Fruit fly (Drosophila melanogaster): ENCODE results near the gene CG46468.
A peak's percentile ranks its signal among the peaks of the same experiment; 100 is the strongest.

CG46468 gene

DNA sequence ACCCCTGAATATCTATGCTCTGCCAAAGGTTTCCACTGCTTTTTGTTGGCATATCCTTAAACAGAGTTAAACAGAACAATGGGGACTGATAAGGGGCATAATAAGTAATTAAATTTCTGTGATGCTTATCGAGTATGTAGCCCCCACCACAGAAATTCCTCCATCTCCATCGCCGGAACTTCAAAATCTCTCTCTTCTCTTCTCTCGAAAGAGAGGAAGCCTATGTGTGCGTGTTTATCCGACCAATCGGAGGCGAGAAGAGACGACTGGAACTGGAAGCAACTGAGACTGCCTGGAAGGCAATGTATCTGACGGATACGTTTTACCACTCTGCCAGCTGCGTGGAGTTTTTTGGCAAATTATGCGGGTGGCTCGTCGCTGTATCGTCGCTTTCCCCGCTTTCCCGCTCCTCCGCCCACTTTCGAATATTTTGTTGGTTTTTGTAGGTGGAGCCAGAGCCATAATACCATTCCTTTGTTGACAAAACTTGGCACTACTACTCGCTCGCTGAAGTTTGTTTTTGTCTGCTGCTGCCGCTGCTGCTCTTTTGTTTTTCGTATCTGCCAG lies 42.8 kb upstream of the CG46468 start, which contains the start of gene gcm2:
Gene gcm2, plus strand, starts transcription at position 566 of the 567 bp plus-strand sequence.
- TF ChIP-seq CG12155 (GFP tag; optimal IDR thresholded peaks at IDR 0.05) (no peak), lov (optimal IDR thresholded peaks at IDR 0.05) (no peak), lov (GFP tag; IDR thresholded peaks at IDR 0.05) (0 out of 3 replicates have a peak, but pooled peaks have one; percentile 4), Antp (GFP tag; optimal IDR thresholded peaks at IDR 0.05) (no peak), CG12299 (tag; optimal IDR thresholded peaks at IDR 0.05) (no peak), Nf-YB (GFP tag; optimal IDR thresholded peaks at IDR 0.05) (peak; percentile 96), Trl (optimal IDR thresholded peaks at IDR 0.05) (peak; percentile 47 to 82), Trl (GFP tag; optimal IDR thresholded peaks at IDR 0.05) (no peak), Dad (GFP tag; optimal IDR thresholded peaks at IDR 0.05) (no peak), grn (GFP tag; optimal IDR thresholded peaks at IDR 0.05) (peak; percentile 20), sd (tag; optimal IDR thresholded peaks at IDR 0.05) (peak; percentile 41), gcm (GFP tag; optimal IDR thresholded peaks at IDR 0.05) (peak; percentile 98), Jarid2 (GFP tag; optimal IDR thresholded peaks at IDR 0.05) (peak; percentile 47), Nf-YC (tag; optimal IDR thresholded peaks at IDR 0.05) (peak; percentile 95), nerfin-1 (tag; optimal IDR thresholded peaks at IDR 0.05) (peak; percentile 64), pum (GFP tag; optimal IDR thresholded peaks at IDR 0.05) (no peak), Deaf1 (tag; optimal IDR thresholded peaks at IDR 0.05) (peak; percentile 49), CG16779 (GFP tag; IDR thresholded peaks at IDR 0.05) (0 out of 2 replicates have a peak, but pooled peaks have one; percentile 15), crol (GFP tag; IDR thresholded peaks at IDR 0.05) (peak; percentile 12; the same call in 1 of the 2 replicates), maf-S (GFP tag; optimal IDR thresholded peaks at IDR 0.05) (no peak), cg (GFP tag; optimal IDR thresholded peaks at IDR 0.05) (peak; percentile 60), Usf (GFP tag; optimal IDR thresholded peaks at IDR 0.05) (no peak)

- TF ChIP-seq exex (tag; optimal IDR thresholded peaks at IDR 0.05), result no peak
- no peak for TF ChIP-seq ems (GFP tag; optimal IDR thresholded peaks at IDR 0.05)
- TF ChIP-seq zen (tag; optimal IDR thresholded peaks at IDR 0.05), result peak; percentile 99
- TF ChIP-seq cad (GFP tag; optimal IDR thresholded peaks at IDR 0.05), result peak; percentile 41
- peak in 1 of 2 experiments; percentile 77 for TF ChIP-seq tll (GFP tag; optimal IDR thresholded peaks at IDR 0.05)
- no peak for TF ChIP-seq B-H1 (GFP tag; IDR thresholded peaks at IDR 0.05)
- no peak for TF ChIP-seq run (tag; optimal IDR thresholded peaks at IDR 0.05)
- TF ChIP-seq Dp (GFP tag; optimal IDR thresholded peaks at IDR 0.05), result no peak
- TF ChIP-seq CG8478 (optimal IDR thresholded peaks at IDR 0.05), result no peak
- TF ChIP-seq twi (tag; optimal IDR thresholded peaks at IDR 0.05), result peak; percentile 20
- TF ChIP-seq ap (GFP tag; IDR thresholded peaks at IDR 0.05), result no peak
- TF ChIP-seq tup (GFP tag; optimal IDR thresholded peaks at IDR 0.05), result no peak
- no peak for TF ChIP-seq CG33213 (GFP tag; optimal IDR thresholded peaks at IDR 0.05)
- no peak for TF ChIP-seq CG1792 (GFP tag; optimal IDR thresholded peaks at IDR 0.05)
- TF ChIP-seq sc (optimal IDR thresholded peaks at IDR 0.05), result no peak
- no peak for TF ChIP-seq sc (GFP tag; optimal IDR thresholded peaks at IDR 0.05)
- TF ChIP-seq D (optimal IDR thresholded peaks at IDR 0.05), result peak; percentile 53
- TF ChIP-seq D (GFP tag; optimal IDR thresholded peaks at IDR 0.05), result no peak
These were observed 36.9 kb upstream of the CG46468 start for dm6 chr2L:9602103-9602502.

DNA sequence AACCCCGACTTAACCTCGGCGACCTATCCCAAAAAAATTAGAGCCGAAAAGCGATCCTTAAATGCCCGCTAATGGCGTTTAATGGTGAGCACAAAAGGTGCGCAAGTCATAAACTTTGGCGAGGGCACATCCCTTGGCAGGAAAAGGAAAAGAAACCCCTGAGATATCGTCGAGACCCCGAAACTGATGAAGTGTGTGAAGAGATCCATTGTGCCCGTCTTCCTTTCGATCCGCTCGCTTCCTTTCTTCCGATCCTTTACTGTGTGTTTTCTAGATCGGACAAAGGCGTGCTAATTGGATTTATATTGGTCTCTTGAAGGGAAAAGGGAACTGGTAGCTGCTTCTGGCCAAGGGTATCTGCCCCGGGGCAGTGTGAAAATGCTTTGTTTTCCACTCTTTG lies 36.0 kb upstream of the CG46468 start:
- TF ChIP-seq bsh (GFP tag; optimal IDR thresholded peaks at IDR 0.05) (no peak), Chrac-16 (GFP tag; optimal IDR thresholded peaks at IDR 0.05) (no peak), HmgZ (tag; optimal IDR thresholded peaks at IDR 0.05) (no peak), Ets65A (GFP tag) (peak; percentile 18), zen (tag; optimal IDR thresholded peaks at IDR 0.05) (peak; percentile 25), gsb-n (tag; optimal IDR thresholded peaks at IDR 0.05) (peak; percentile 63), disco-r (GFP tag; optimal IDR thresholded peaks at IDR 0.05) (no peak), tio (GFP tag; optimal IDR thresholded peaks at IDR 0.05) (no peak), cad (GFP tag; optimal IDR thresholded peaks at IDR 0.05) (peak; percentile 53), prd (optimal IDR thresholded peaks at IDR 0.05) (no peak), prd (GFP tag; IDR thresholded peaks at IDR 0.05) (peak; percentile 19; the same call in 1 of the 3 replicates), tll (GFP tag; optimal IDR thresholded peaks at IDR 0.05) (peak in 1 of 2 experiments; percentile 84), pros (GFP tag; optimal IDR thresholded peaks at IDR 0.05) (peak; percentile 32), CG6854 (GFP tag; optimal IDR thresholded peaks at IDR 0.05) (no peak), insv (GFP tag; optimal IDR thresholded peaks at IDR 0.05) (peak in 1 of 2 experiments; percentile 77)
